Fruit fly (Drosophila melanogaster) whole organism, wandering third instar larva: ENCODE results near the gene CG9920.

Experiments
- Abd-B ChIP-seq: fragments of >200 bp; optimal IDR thresholded peaks from 2 replicates; lab custom pipeline; 2017; ENCODE audit warnings: missing biosample characterization, missing genetic modification characterization
- Dfd ChIP-seq: fragments of >200 bp; optimal IDR thresholded peaks from 2 replicates; lab custom pipeline; 2017; ENCODE audit warnings: missing biosample characterization, missing genetic modification characterization
- Dif ChIP-seq: fragments of 200-275, 200-300 bp; sonication (Bioruptor generic); optimal IDR thresholded peaks from 2 replicates; lab custom pipeline; 2018; ENCODE audit warnings: missing biosample characterization, missing genetic modification characterization; ENCODE audit not compliant: partially characterized antibody
- Myc ChIP-seq: fragments of >200 bp; optimal IDR thresholded peaks from 2 replicates; lab custom pipeline; 2017
- N ChIP-seq: fragments of >200 bp; optimal IDR thresholded peaks from 2 replicates; lab custom pipeline; 2018; ENCODE audit warnings: missing biosample characterization, missing external identifiers, missing genetic modification characterization
- br ChIP-seq: fragments of 200-800 bp; sonication (Bioruptor generic); optimal IDR thresholded peaks from 2 replicates; lab custom pipeline; 2016; ENCODE audit warnings: missing biosample characterization, missing genetic modification characterization
- dl ChIP-seq, 2 experiments: fragments of 175-275, 200-275 bp in 1 of 2; fragments of 200-275 bp in 1 of 2; sonication (Bioruptor generic); optimal IDR thresholded peaks; lab custom pipeline; 2018; ENCODE audit warnings: mild to moderate bottlenecking in 2 of 2, missing biosample characterization in 2 of 2, missing genetic modification characterization in 2 of 2, moderate library complexity in 2 of 2; ENCODE audit not compliant: partially characterized antibody in 2 of 2, insufficient read depth in 1 of 2
- dsf ChIP-seq: sonication (Bioruptor generic); optimal IDR thresholded peaks from 2 replicates; lab custom pipeline; 2016; ENCODE audit warnings: missing biosample characterization, missing genetic modification characterization, borderline replicate concordance
- foxo ChIP-seq, 2 experiments: fragments of 200-800 bp; sonication (Bioruptor generic); optimal IDR thresholded peaks; 2 replicates in 1 of 2; 3 replicates in 1 of 2; lab custom pipeline; 2016 to 2017; ENCODE audit warnings: missing biosample characterization in 2 of 2, missing genetic modification characterization in 2 of 2
- pan ChIP-seq: fragments of >200 bp; optimal IDR thresholded peaks from 2 replicates; lab custom pipeline; 2017
- psq ChIP-seq: fragments of 200-800 bp; sonication (Bioruptor generic); optimal IDR thresholded peaks from 3 replicates; lab custom pipeline; 2017; ENCODE audit warnings: missing biosample characterization, mild to moderate bottlenecking, missing genetic modification characterization, moderate library complexity
- tai ChIP-seq: sonication (Bioruptor generic); optimal IDR thresholded peaks from 2 replicates; lab custom pipeline; 2016; ENCODE audit warnings: missing biosample characterization, missing genetic modification characterization
- woc ChIP-seq: sonication (Bioruptor generic); optimal IDR thresholded peaks from 2 replicates; lab custom pipeline; 2016; ENCODE audit warnings: missing biosample characterization, mild to moderate bottlenecking, missing genetic modification characterization

- TF ChIP-seq Myc (lab: Kevin White, UChicago) (no peak), Abd-B (GFP tag; lab: Kevin White, UChicago) (no peak), woc (GFP tag; lab: Kevin White, UChicago) (no peak), tai (GFP tag; lab: Kevin White, UChicago) (no peak), Dif (no peak), Dfd (GFP tag; lab: Kevin White, UChicago) (no peak), dl (GFP tag; optimal IDR thresholded peaks at IDR 0.05; lab: Kevin White, UChicago; ENCODE audit: insufficient read depth in 1 of 2, partially characterized antibody in 2 of 2) (no peak), foxo (GFP tag; optimal IDR thresholded peaks at IDR 0.05; lab: Kevin White, UChicago) (no peak), N (GFP tag; lab: Kevin White, UChicago) (no peak), br (GFP tag; lab: Kevin White, UChicago) (no peak), psq (GFP tag; lab: Kevin White, UChicago) (no peak), pan (lab: Kevin White, UChicago) (no peak), dsf (GFP tag; lab: Kevin White, UChicago) (no peak)
Measured at dm6 chr3R:14054103-14054502, 43.8 kb downstream of the CG9920 start.
